Worm (Caenorhabditis elegans) whole organism, L1 larva: ENCODE results near the gene F40F4.7.

Experiments
- ama-1 ChIP-seq: fragments of 150-350 bp; optimal IDR thresholded peaks from 2 replicates; lab custom pipeline; 2014
- elt-2 ChIP-seq: sonication (generic microtip); optimal IDR thresholded peaks from 2 replicates; lab custom pipeline; 2016; ENCODE audit warnings: missing genetic modification characterization, mild to moderate bottlenecking, inconsistent platforms, missing compliant biosample characterization, missing genetic modification reagents
- ets-5 ChIP-seq: fragments of 200-800 bp; sonication (Bioruptor generic); IDR thresholded peaks from 2 replicates; pipeline ENCODE4 v1.3.6; 2022; ENCODE audit warnings: missing genetic modification characterization, missing compliant biosample characterization
- fos-1 ChIP-seq: fragments of 150-350 bp; optimal IDR thresholded peaks from 2 replicates; lab custom pipeline; 2014; ENCODE audit warnings: missing biosample characterization, missing genetic modification characterization
- grh-1 ChIP-seq: fragments of 200-800 bp; sonication (Bioruptor generic); IDR thresholded peaks from 2 replicates; pipeline ENCODE4 v1.3.6; 2022; ENCODE audit warnings: missing genetic modification reagents, missing genetic modification characterization, missing compliant biosample characterization
- nhr-11 ChIP-seq: fragments of 150-350 bp; optimal IDR thresholded peaks from 2 replicates; lab custom pipeline; 2014; ENCODE audit warnings: missing biosample characterization, missing genetic modification characterization
- nhr-90 ChIP-seq: sonication (generic microtip); optimal IDR thresholded peaks from 2 replicates; lab custom pipeline; 2016; ENCODE audit warnings: mild to moderate bottlenecking, missing genetic modification characterization, missing compliant biosample characterization; ENCODE audit not compliant: poor library complexity
- skn-1 ChIP-seq: fragments of 150-350 bp; optimal IDR thresholded peaks from 2 replicates; lab custom pipeline; 2014; ENCODE audit warnings: missing biosample characterization, missing genetic modification characterization
- unc-130 ChIP-seq: fragments of 150-350 bp; optimal IDR thresholded peaks from 2 replicates; lab custom pipeline; 2017; ENCODE audit warnings: missing biosample characterization, missing genetic modification characterization, inconsistent platforms

DNA sequence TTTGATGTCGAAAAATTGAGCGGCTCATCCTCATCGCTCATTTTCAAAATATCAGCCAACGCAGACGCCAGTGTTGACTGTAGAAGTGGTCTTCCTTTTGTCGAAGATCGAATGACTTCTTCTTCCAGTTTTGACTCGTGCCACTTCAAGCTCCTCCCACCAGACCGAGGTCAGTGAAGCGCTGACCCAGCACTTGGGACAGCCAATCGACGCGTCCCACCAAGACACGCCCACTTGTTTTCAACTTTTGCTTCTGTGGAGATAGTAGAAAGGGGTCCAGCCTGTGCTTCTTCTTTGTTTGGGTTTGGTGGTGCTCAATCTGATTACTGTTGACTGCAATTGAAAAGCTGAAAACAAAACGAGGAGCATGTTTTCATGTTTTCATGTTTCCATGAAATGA, 46.5 kb downstream of the F40F4.7 start, which contains the start of gene fax-1:
- TF ChIP-seq ets-5 (GFP tag; lab: Robert Waterston, UW) (no peak), fos-1 (tag; lab: Kevin White, UChicago) (no peak), elt-2 (tag; lab: Kevin White, UChicago) (no peak), skn-1 (no peak), nhr-11 (no peak), unc-130 (no peak), nhr-90 (tag; lab: Kevin White, UChicago) (no peak), grh-1 (GFP tag; lab: Robert Waterston, UW) (no peak), ama-1 (no peak)
